Worm (Caenorhabditis elegans) whole organism, L2 larva: ENCODE data around the gene aqp-2.

Source experiments
- nhr-237 ChIP-seq: fragments of 150-350 bp; optimal IDR thresholded peaks from 2 replicates; lab custom pipeline; 2014; ENCODE audit warnings: missing biosample characterization, missing genetic modification characterization
- nhr-77 ChIP-seq: fragments of 150-350 bp; optimal IDR thresholded peaks from 2 replicates; lab custom pipeline; 2014; ENCODE audit warnings: missing biosample characterization, missing genetic modification characterization

DNA sequence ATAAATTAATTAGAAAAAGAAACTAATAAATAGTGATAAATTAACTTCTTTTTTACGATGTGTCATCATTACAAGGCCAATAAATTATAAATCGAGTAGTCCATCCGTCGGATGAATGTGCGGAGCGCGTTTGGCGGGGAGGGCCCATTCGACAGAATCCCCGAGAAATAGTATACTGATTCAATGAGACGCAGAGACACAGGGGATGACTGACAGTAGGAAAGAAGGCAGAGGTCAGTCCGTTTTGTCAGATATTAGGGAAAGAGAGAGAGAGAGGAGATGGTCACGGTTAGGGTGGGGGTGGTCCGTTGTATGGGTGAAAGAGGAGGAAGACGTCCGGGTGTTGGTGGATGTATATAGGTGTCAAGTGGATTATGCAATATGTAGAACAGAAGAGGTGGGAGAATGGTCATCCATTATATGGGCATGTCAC, 46.8 kb upstream of the aqp-2 start:
- no peak for TF ChIP-seq nhr-237
- no peak for TF ChIP-seq nhr-77 (tag; lab: Kevin White, UChicago)
